Fruit fly (Drosophila melanogaster) whole organism, prepupa: ENCODE data around the gene chp.

Source experiments
- CG11762 ChIP-seq: fragments of 200-800 bp; sonication (Bioruptor generic); optimal IDR thresholded peaks from 3 replicates; lab custom pipeline; 2016; ENCODE audit warnings: missing biosample characterization, missing genetic modification characterization; ENCODE audit not compliant: insufficient read depth
- CG11902 ChIP-seq: fragments of 200-800 bp; sonication (Bioruptor generic); optimal IDR thresholded peaks from 3 replicates; lab custom pipeline; 2016; ENCODE audit warnings: missing biosample characterization, missing genetic modification characterization
- CG16779 ChIP-seq: fragments of 200-800 bp; sonication (Bioruptor generic); optimal IDR thresholded peaks from 3 replicates; lab custom pipeline; 2017; ENCODE audit warnings: missing biosample characterization, mild to moderate bottlenecking, missing genetic modification characterization
- CG34406 ChIP-seq: fragments of 200-800 bp; sonication (Bioruptor generic); optimal IDR thresholded peaks from 3 replicates; lab custom pipeline; 2016; ENCODE audit warnings: missing biosample characterization, missing genetic modification characterization
- CG3919 ChIP-seq: fragments of 200-800 bp; sonication (Bioruptor generic); optimal IDR thresholded peaks from 3 replicates; lab custom pipeline; 2016; ENCODE audit warnings: missing biosample characterization, missing genetic modification characterization
- Lpt ChIP-seq: fragments of 200-800 bp; sonication (Bioruptor generic); optimal IDR thresholded peaks from 3 replicates; lab custom pipeline; 2016; ENCODE audit warnings: missing biosample characterization, missing genetic modification characterization
- Sox102F ChIP-seq: fragments of 200-800 bp; sonication (Bioruptor generic); optimal IDR thresholded peaks from 2 replicates; lab custom pipeline; 2016; ENCODE audit warnings: missing biosample characterization, mild to moderate bottlenecking, missing genetic modification characterization
- cyc ChIP-seq: fragments of 200-800 bp; sonication (Bioruptor generic); optimal IDR thresholded peaks from 3 replicates; lab custom pipeline; 2016; ENCODE audit warnings: missing biosample characterization, missing genetic modification characterization
- net ChIP-seq: fragments of 200-800 bp; sonication (Bioruptor generic); optimal IDR thresholded peaks from 3 replicates; lab custom pipeline; 2016; ENCODE audit warnings: missing biosample characterization, missing genetic modification characterization

- TF ChIP-seq Sox102F (GFP tag; lab: Kevin White, UChicago) (no peak), CG34406 (GFP tag; lab: Kevin White, UChicago) (no peak), CG16779 (tag; lab: Kevin White, UChicago) (no peak), Lpt (no peak), CG3919 (no peak), CG11902 (GFP tag; lab: Kevin White, UChicago) (no peak), cyc (GFP tag; lab: Kevin White, UChicago) (no peak), CG11762 (GFP tag; lab: Kevin White, UChicago) (no peak), net (GFP tag; lab: Kevin White, UChicago) (no peak)
These were observed 21.7 kb upstream of the chp start, which contains the start of gene CG15563 for dm6 chr3R:31232236-31232635.
